Fruit fly (Drosophila melanogaster): ENCODE measurements around the gene Idh.

- no peak for TF ChIP-seq CG9215 (GFP tag; IDR thresholded peaks at IDR 0.05)
- TF ChIP-seq Trl (optimal IDR thresholded peaks at IDR 0.05): no peak
- no peak for TF ChIP-seq Trl (GFP tag; optimal IDR thresholded peaks at IDR 0.05)
- TF ChIP-seq CG7987 (GFP tag; optimal IDR thresholded peaks at IDR 0.05): no peak
- TF ChIP-seq kay (GFP tag; optimal IDR thresholded peaks at IDR 0.05): no peak
- no peak for TF ChIP-seq PHDP (tag; optimal IDR thresholded peaks at IDR 0.05)
- peak; percentile 25 for TF ChIP-seq Oli (tag; optimal IDR thresholded peaks at IDR 0.05)
- TF ChIP-seq sna (GFP tag; IDR thresholded peaks at IDR 0.05; ENCODE audit: partially characterized antibody): no peak
- TF ChIP-seq CG10321 (GFP tag; IDR thresholded peaks at IDR 0.05): no peak
Measured at dm6 chr3L:8385055-8385454, 24.3 kb upstream of the Idh start.

Data from whole organism, embryonic.